Fruit fly (Drosophila melanogaster): ENCODE results near the gene Vha16-3.

Gene Vha16-3

dm6 chr3L:11488264-11488663 lies 15.2 kb downstream of the Vha16-3 start:
- no peak for TF ChIP-seq fru (GFP tag; optimal IDR thresholded peaks at IDR 0.05)
- no peak for TF ChIP-seq HLH106 (tag; optimal IDR thresholded peaks at IDR 0.05)
- no peak for TF ChIP-seq h (GFP tag; optimal IDR thresholded peaks at IDR 0.05)
- no peak for TF ChIP-seq Hr78 (GFP tag; optimal IDR thresholded peaks at IDR 0.05)

- TF ChIP-seq GATAd (GFP tag; optimal IDR thresholded peaks at IDR 0.05): no peak
- TF ChIP-seq Vsx2 (GFP tag; optimal IDR thresholded peaks at IDR 0.05; ENCODE audit: partially characterized antibody): no peak
- no peak for TF ChIP-seq Jra (GFP tag; optimal IDR thresholded peaks at IDR 0.05)
- TF ChIP-seq Rel (GFP tag; optimal IDR thresholded peaks at IDR 0.05): no peak
- TF ChIP-seq Rel (tag; optimal IDR thresholded peaks at IDR 0.05): no peak
- no peak for TF ChIP-seq pan (optimal IDR thresholded peaks at IDR 0.05)
- no peak for TF ChIP-seq Dif (GFP tag; optimal IDR thresholded peaks at IDR 0.05; ENCODE audit: partially characterized antibody)
- no peak for TF ChIP-seq lola (GFP tag; optimal IDR thresholded peaks at IDR 0.05)
- TF ChIP-seq HLH106 (tag; optimal IDR thresholded peaks at IDR 0.05): no peak
- TF ChIP-seq woc (GFP tag; optimal IDR thresholded peaks at IDR 0.05): no peak
- no peak for TF ChIP-seq Hr83 (GFP tag; optimal IDR thresholded peaks at IDR 0.05; ENCODE audit: poor library complexity, severe bottlenecking)
- no peak for TF ChIP-seq dl (GFP tag; optimal IDR thresholded peaks at IDR 0.05; ENCODE audit: insufficient read depth in 1 of 2, partially characterized antibody in 2 of 2)
- TF ChIP-seq rgr (GFP tag; optimal IDR thresholded peaks at IDR 0.05): no peak
- TF ChIP-seq h (GFP tag; optimal IDR thresholded peaks at IDR 0.05): no peak
Measured at dm6 chr3L:11489489-11489888, 16.4 kb downstream of the Vha16-3 start.

dm6 chr3L:11490539-11490938 lies 17.4 kb downstream of the Vha16-3 start:
- TF ChIP-seq Vsx2 (GFP tag; optimal IDR thresholded peaks at IDR 0.05; ENCODE audit: partially characterized antibody): no peak
- TF ChIP-seq tai (GFP tag; optimal IDR thresholded peaks at IDR 0.05): peak; percentile 11

dm6 chr3L:11491222-11491873 lies 18.3 kb downstream of the Vha16-3 start:
- TF ChIP-seq Rel (GFP tag; optimal IDR thresholded peaks at IDR 0.05) (no peak), Rel (tag; optimal IDR thresholded peaks at IDR 0.05) (peak; percentile 73), rgr (GFP tag; optimal IDR thresholded peaks at IDR 0.05) (peak; percentile 94), Mio (GFP tag; optimal IDR thresholded peaks at IDR 0.05) (peak; percentile 13), Abd-B (GFP tag; optimal IDR thresholded peaks at IDR 0.05) (no peak), woc (GFP tag; optimal IDR thresholded peaks at IDR 0.05) (peak; percentile 76), dl (GFP tag; optimal IDR thresholded peaks at IDR 0.05; ENCODE audit: insufficient read depth in 1 of 2, partially characterized antibody in 2 of 2) (no peak), dmrt93B (GFP tag; optimal IDR thresholded peaks at IDR 0.05) (peak; percentile 71), ey (GFP tag; optimal IDR thresholded peaks at IDR 0.05) (peak; percentile 93), Dif (GFP tag; optimal IDR thresholded peaks at IDR 0.05; ENCODE audit: partially characterized antibody) (no peak), CG32264 (GFP tag; optimal IDR thresholded peaks at IDR 0.05) (peak; percentile 75), dsf (GFP tag; optimal IDR thresholded peaks at IDR 0.05; ENCODE audit: borderline replicate concordance) (no peak), Hr78 (GFP tag; optimal IDR thresholded peaks at IDR 0.05) (no peak), Sp1 (GFP tag; optimal IDR thresholded peaks at IDR 0.05) (peak; percentile 85), N (GFP tag; optimal IDR thresholded peaks at IDR 0.05) (no peak), OdsH (GFP tag; optimal IDR thresholded peaks at IDR 0.05) (peak; percentile 92), Vsx2 (GFP tag; optimal IDR thresholded peaks at IDR 0.05; ENCODE audit: partially characterized antibody) (no peak), pan (optimal IDR thresholded peaks at IDR 0.05) (no peak), GATAd (GFP tag; optimal IDR thresholded peaks at IDR 0.05) (no peak), Dfd (GFP tag; optimal IDR thresholded peaks at IDR 0.05) (no peak), CrebA (GFP tag; optimal IDR thresholded peaks at IDR 0.05; ENCODE audit: borderline replicate concordance) (peak; percentile 18), br (GFP tag; optimal IDR thresholded peaks at IDR 0.05) (peak; percentile 89), HLH106 (tag; optimal IDR thresholded peaks at IDR 0.05) (peak; percentile 92), psq (GFP tag; optimal IDR thresholded peaks at IDR 0.05) (peak; percentile 80), Jra (GFP tag; optimal IDR thresholded peaks at IDR 0.05) (peak; percentile 64), Hnf4 (GFP tag; optimal IDR thresholded peaks at IDR 0.05) (peak; percentile 93), sage (GFP tag; optimal IDR thresholded peaks at IDR 0.05) (peak; percentile 38), Hr83 (GFP tag; optimal IDR thresholded peaks at IDR 0.05; ENCODE audit: poor library complexity, severe bottlenecking) (peak; percentile 45), Myc (optimal IDR thresholded peaks at IDR 0.05) (no peak), foxo (GFP tag; optimal IDR thresholded peaks at IDR 0.05) (peak in 1 of 2 experiments; percentile 94), tai (GFP tag; optimal IDR thresholded peaks at IDR 0.05) (peak; percentile 78), sv (GFP tag; optimal IDR thresholded peaks at IDR 0.05) (no peak), jim (GFP tag; optimal IDR thresholded peaks at IDR 0.05) (no peak), fru (GFP tag; optimal IDR thresholded peaks at IDR 0.05) (peak; percentile 94), h (GFP tag; optimal IDR thresholded peaks at IDR 0.05) (peak; percentile 95), usp (GFP tag; optimal IDR thresholded peaks at IDR 0.05) (no peak), lola (GFP tag; optimal IDR thresholded peaks at IDR 0.05) (no peak), CG9705 (GFP tag; optimal IDR thresholded peaks at IDR 0.05) (peak; percentile 73), brk (GFP tag; optimal IDR thresholded peaks at IDR 0.05) (peak; percentile 83)
